Fruit fly (Drosophila melanogaster) whole organism: ENCODE measurements around the gene CG14561.

Experiments
- CG8478 ChIP-seq: fragments of >200 bp; optimal IDR thresholded peaks from 2 replicates; lab custom pipeline; 2018; ENCODE audit warnings: inconsistent platforms
- Dll ChIP-seq: fragments of >200 bp; optimal IDR thresholded peaks from 2 replicates; lab custom pipeline; 2017
- EcR ChIP-seq, 2 experiments: fragments of >200 bp; optimal IDR thresholded peaks; 2 replicates each; lab custom pipeline; 2017; ENCODE audit warnings: missing biosample characterization in 2 of 2, missing genetic modification characterization in 2 of 2, missing genetic modification reagents in 2 of 2
- pan ChIP-seq: fragments of >200 bp; optimal IDR thresholded peaks from 2 replicates; lab custom pipeline; 2017
- psq ChIP-seq: fragments of >200 bp; optimal IDR thresholded peaks from 2 replicates; lab custom pipeline; 2017
- usp ChIP-seq: fragments of >200 bp; optimal IDR thresholded peaks from 2 replicates; lab custom pipeline; 2017; ENCODE audit warnings: missing biosample characterization, missing genetic modification characterization, mixed read lengths

DNA sequence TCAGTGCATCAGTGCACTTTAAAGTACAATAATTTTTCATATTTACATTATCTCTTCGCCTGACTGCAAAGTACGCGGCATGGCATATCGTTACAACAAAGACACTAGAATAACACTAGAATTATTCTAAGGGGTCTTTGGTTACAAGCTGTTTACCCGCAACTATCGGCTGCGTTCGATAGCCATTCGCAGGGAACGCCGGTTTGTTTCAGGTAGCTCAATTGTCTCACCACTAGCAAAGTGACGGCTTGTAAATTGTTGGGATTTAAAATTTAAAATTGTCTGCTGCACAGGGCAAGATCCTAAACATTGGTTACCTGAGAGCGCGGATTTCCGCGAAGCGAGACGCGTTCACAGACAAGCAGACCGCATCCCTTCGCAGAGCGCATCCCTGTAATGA is at the start of gene CG14561:
- TF ChIP-seq pan (lab: Kevin White, UChicago): no peak
- TF ChIP-seq EcR (GFP tag; optimal IDR thresholded peaks at IDR 0.05; lab: Kevin White, UChicago): no peak
- no peak for TF ChIP-seq Dll (lab: Kevin White, UChicago)
- TF ChIP-seq usp (GFP tag; lab: Kevin White, UChicago): no peak
- TF ChIP-seq CG8478 (lab: Kevin White, UChicago): no peak
- no peak for TF ChIP-seq psq
